Worm (Caenorhabditis elegans) whole organism, L2 larva: ENCODE results near the gene sra-7.

ENCODE experiments used
- ceh-82 ChIP-seq: fragments of 150-350 bp; optimal IDR thresholded peaks from 2 replicates; lab custom pipeline; 2014; ENCODE audit warnings: missing biosample characterization, missing genetic modification characterization
- nhr-12 ChIP-seq: fragments of 150-350 bp; optimal IDR thresholded peaks from 2 replicates; lab custom pipeline; 2014; ENCODE audit warnings: missing biosample characterization, missing genetic modification characterization
- snpc-4 ChIP-seq: fragments of 150-350 bp; optimal IDR thresholded peaks from 2 replicates; lab custom pipeline; 2014; ENCODE audit warnings: missing biosample characterization, missing genetic modification characterization
- unc-62 ChIP-seq: fragments of 150-350 bp; optimal IDR thresholded peaks from 2 replicates; lab custom pipeline; 2014; ENCODE audit warnings: missing biosample characterization, missing genetic modification reagents, missing genetic modification characterization

DNA sequence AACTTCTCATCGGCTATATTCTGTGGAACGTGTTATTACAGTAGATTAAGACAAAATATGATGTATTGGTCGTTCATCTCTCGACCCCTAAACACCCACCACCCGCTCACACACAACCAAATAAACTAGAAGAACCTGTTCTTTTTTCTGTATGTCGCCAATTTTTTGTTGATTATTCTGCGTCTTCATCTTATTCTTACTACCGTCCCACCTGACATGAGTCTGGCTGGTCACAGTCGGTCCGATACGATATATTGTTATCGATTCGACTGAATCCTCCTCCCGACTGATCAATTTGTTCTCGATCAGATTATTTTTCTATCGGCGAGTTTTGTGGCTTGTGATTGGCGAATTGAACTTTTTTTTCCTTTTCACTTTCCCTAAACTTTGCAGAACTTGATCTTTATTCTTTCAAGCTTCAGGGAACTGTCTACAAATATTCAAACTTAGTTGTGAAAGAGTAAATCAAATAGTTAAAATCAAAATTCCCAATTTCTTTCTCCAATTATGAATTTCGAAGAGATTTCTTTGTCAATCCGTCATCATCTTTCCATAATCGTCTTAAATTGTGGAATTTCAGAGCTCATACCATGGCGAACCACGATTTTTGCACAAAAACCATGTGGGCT, 10.6 kb downstream of the sra-7 start, which contains the start of gene F35H8.2:
- TF ChIP-seq nhr-12 (no peak), unc-62 (GFP tag; lab: Kevin White, UChicago) (no peak), snpc-4 (tag; lab: Kevin White, UChicago) (no peak), ceh-82 (tag; lab: Kevin White, UChicago) (no peak)
